Worm (Caenorhabditis elegans): ENCODE results near the gene D1069.3.

ce11 chrII:307154-307553 lies 40.5 kb downstream of the D1069.3 start, which contains the start of gene K01A2.4:
- no peak for TF ChIP-seq T22C8.4 (GFP tag; IDR thresholded peaks at IDR 0.05)
- no peak for TF ChIP-seq ztf-23 (GFP tag; IDR thresholded peaks at IDR 0.05)
- TF ChIP-seq flt-1 (GFP tag; IDR thresholded peaks at IDR 0.05), result no peak
- TF ChIP-seq med-1 (GFP tag; optimal IDR thresholded peaks at IDR 0.05; ENCODE audit: insufficient read depth), result no peak
- no peak for TF ChIP-seq ztf-29 (GFP tag; IDR thresholded peaks at IDR 0.05)
- no peak for TF ChIP-seq tab-1 (GFP tag; IDR thresholded peaks at IDR 0.05)
- no peak for TF ChIP-seq ref-1 (GFP tag; conservative IDR thresholded peaks at IDR 0.05)

Data from whole organism, midembryonic.